Worm (Caenorhabditis elegans) whole organism, early embryonic: ENCODE measurements around the gene mltn-7.

Experiments used
- B0310.2 ChIP-seq: sonication (generic microtip); optimal IDR thresholded peaks from 2 replicates; lab custom pipeline; 2016; ENCODE audit warnings: mild to moderate bottlenecking, missing genetic modification characterization, missing compliant biosample characterization
- F13C5.2 ChIP-seq: sonication (generic microtip); optimal IDR thresholded peaks from 2 replicates; lab custom pipeline; 2017; ENCODE audit warnings: mild to moderate bottlenecking, missing genetic modification characterization, inconsistent platforms, missing compliant biosample characterization
- aly-1 ChIP-seq: sonication (generic microtip); optimal IDR thresholded peaks from 2 replicates; lab custom pipeline; 2016; ENCODE audit warnings: missing genetic modification characterization, missing compliant biosample characterization
- ama-1 ChIP-seq: fragments of 150-350 bp; optimal IDR thresholded peaks from 2 replicates; lab custom pipeline; 2014
- ceh-13 ChIP-seq: fragments of 200-800 bp; sonication (Bioruptor generic); optimal IDR thresholded peaks from 2 replicates; lab custom pipeline; 2018; ENCODE audit warnings: mild to moderate bottlenecking, missing genetic modification characterization, missing compliant biosample characterization
- ceh-36 ChIP-seq: sonication (generic microtip); optimal IDR thresholded peaks from 2 replicates; lab custom pipeline; 2016; ENCODE audit warnings: missing genetic modification characterization, inconsistent platforms, missing compliant biosample characterization
- ets-7 ChIP-seq: sonication (generic microtip); optimal IDR thresholded peaks from 2 replicates; lab custom pipeline; 2016; ENCODE audit warnings: missing genotype, missing genetic modification characterization, missing compliant biosample characterization
- flt-1 ChIP-seq: fragments of 200-800 bp; sonication (Bioruptor generic); IDR thresholded peaks from 2 replicates; pipeline ENCODE4 v1.3.6; 2022; ENCODE audit warnings: missing genetic modification characterization, missing compliant biosample characterization
- hmbx-1 ChIP-seq: sonication (generic microtip); optimal IDR thresholded peaks from 2 replicates; lab custom pipeline; 2016; ENCODE audit warnings: mild to moderate bottlenecking, missing genetic modification characterization, missing compliant biosample characterization
- hmg-4 ChIP-seq: fragments of 200-800 bp; sonication (Bioruptor generic); optimal IDR thresholded peaks from 2 replicates; lab custom pipeline; 2018; ENCODE audit warnings: mild to moderate bottlenecking, missing genetic modification characterization, missing compliant biosample characterization
- hnd-1 ChIP-seq: sonication (generic microtip); optimal IDR thresholded peaks from 2 replicates; lab custom pipeline; 2016; ENCODE audit warnings: missing genetic modification characterization, missing compliant biosample characterization
- pes-1 ChIP-seq: fragments of 200-800 bp; sonication (Bioruptor generic); IDR thresholded peaks from 2 replicates; pipeline ENCODE4 v1.3.6; 2022; ENCODE audit warnings: missing genetic modification reagents, missing genetic modification characterization, missing compliant biosample characterization
- scrt-1 ChIP-seq: fragments of 200-800 bp; sonication (Bioruptor generic); IDR thresholded peaks from 2 replicates; pipeline ENCODE4 v1.3.6; 2022; ENCODE audit warnings: missing genetic modification characterization, missing compliant biosample characterization
- sea-1 ChIP-seq: fragments of 200-800 bp; sonication (Bioruptor generic); conservative IDR thresholded peaks from 2 replicates; pipeline ENCODE4 v1.3.6; 2022; ENCODE audit warnings: missing genetic modification characterization, missing compliant biosample characterization
- tbx-11 ChIP-seq: fragments of 200-800 bp; sonication (Bioruptor generic); IDR thresholded peaks from 2 replicates; pipeline ENCODE4 v1.3.6; 2022; ENCODE audit warnings: missing genetic modification characterization, missing compliant biosample characterization
- tbx-37 ChIP-seq: fragments of 200-800 bp; sonication (Bioruptor generic); conservative IDR thresholded peaks from 2 replicates; pipeline ENCODE4 v1.3.6; 2022; ENCODE audit warnings: missing genetic modification reagents, missing genetic modification characterization, missing compliant biosample characterization
- tra-4 ChIP-seq: sonication (generic microtip); optimal IDR thresholded peaks from 2 replicates; lab custom pipeline; 2017; ENCODE audit warnings: missing genetic modification characterization, missing compliant biosample characterization

The mltn-7 gene

DNA sequence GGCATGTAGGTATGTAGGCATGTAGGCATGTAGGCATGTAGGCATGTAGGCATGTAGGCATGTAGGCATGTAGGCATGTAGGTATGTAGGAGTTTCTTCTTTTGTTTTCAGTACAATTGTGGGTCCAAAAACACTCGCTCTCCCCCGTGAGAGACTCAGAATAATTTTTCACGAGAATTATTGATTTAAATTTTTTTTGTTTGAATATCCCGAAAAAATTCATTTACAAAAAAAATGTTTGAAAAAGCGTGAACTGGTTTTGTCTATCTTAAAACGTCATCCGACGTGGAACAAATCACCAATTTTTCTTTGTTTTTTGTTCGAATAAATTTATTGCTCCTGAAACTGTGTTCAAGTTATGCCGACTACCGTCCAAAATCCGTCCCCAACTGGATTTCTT lies 27.0 kb upstream of the mltn-7 start, which contains the start of gene wago-10:
TSS of gene wago-10 (plus strand) at position 301 of the 400 bp plus-strand sequence.
- TF ChIP-seq ama-1, result no peak
- TF ChIP-seq tbx-37 (GFP tag; lab: Robert Waterston, UW), result no peak
- no peak for TF ChIP-seq tbx-11
- TF ChIP-seq ets-7 (tag; lab: Kevin White, UChicago), result no peak
- no peak for TF ChIP-seq sea-1 (GFP tag; lab: Robert Waterston, UW)
- TF ChIP-seq ceh-36 (tag; lab: Kevin White, UChicago), result no peak
- no peak for TF ChIP-seq flt-1 (GFP tag; lab: Robert Waterston, UW)
- TF ChIP-seq pes-1 (GFP tag; lab: Robert Waterston, UW), result no peak
- TF ChIP-seq tra-4, result no peak
- no peak for TF ChIP-seq hmg-4 (GFP tag; lab: Kevin White, UChicago)
- TF ChIP-seq B0310.2 (tag; lab: Kevin White, UChicago), result no peak
- no peak for TF ChIP-seq aly-1 (tag; lab: Kevin White, UChicago)
- no peak for TF ChIP-seq F13C5.2 (tag; lab: Kevin White, UChicago)
- TF ChIP-seq ceh-13 (GFP tag; lab: Kevin White, UChicago), result no peak
- TF ChIP-seq scrt-1 (GFP tag; lab: Robert Waterston, UW), result no peak
- TF ChIP-seq hmbx-1, result no peak

DNA sequence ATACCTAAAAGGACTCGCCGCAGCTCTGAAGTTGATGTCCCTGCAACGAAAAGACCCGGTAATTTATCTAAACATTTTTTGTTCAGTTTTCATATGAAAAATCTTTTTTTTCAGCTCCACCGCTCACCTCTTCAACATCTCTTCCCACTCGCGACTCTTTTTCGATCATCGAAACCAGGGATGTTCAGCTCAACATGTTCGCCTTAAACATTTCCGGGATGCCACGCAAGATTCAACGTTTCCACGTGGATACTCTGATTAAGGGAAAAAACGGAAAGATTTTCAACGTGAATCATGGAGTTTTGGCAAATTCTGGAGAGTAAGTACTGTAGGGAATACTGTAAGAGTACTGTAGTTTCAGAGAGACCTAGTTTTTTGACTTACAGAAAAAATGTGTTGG lies 26.6 kb upstream of the mltn-7 start:
- no peak for TF ChIP-seq sea-1 (GFP tag; lab: Robert Waterston, UW)
- TF ChIP-seq hmg-4 (GFP tag; lab: Kevin White, UChicago), result no peak
- no peak for TF ChIP-seq scrt-1 (GFP tag; lab: Robert Waterston, UW)
- TF ChIP-seq ets-7 (tag; lab: Kevin White, UChicago), result no peak
- TF ChIP-seq ceh-13 (GFP tag; lab: Kevin White, UChicago), result no peak
- TF ChIP-seq tbx-37 (GFP tag; lab: Robert Waterston, UW), result no peak
- no peak for TF ChIP-seq aly-1 (tag; lab: Kevin White, UChicago)
- TF ChIP-seq ceh-36 (tag; lab: Kevin White, UChicago), result no peak
- no peak for TF ChIP-seq tra-4
- no peak for TF ChIP-seq pes-1 (GFP tag; lab: Robert Waterston, UW)

DNA sequence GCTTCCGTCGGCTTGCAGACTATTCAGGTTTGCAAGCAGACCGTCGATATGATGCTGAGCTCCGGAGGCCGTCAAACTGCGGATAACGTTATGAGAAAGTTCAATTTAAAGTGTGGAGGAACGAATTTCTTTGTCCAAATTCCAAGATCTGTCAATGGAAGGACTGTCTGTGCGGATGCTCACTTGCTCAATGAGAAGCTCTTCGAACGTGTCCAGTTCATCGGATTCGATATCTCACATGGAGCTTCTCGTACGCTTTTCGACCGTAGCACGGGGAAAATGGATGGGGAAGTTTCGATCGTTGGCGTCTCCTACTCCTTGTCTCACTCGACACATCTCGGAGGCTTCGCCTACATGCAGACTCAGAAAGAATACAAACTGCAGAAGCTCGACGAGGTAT lies 24.1 kb upstream of the mltn-7 start:
- TF ChIP-seq flt-1 (GFP tag; lab: Robert Waterston, UW), result no peak
- TF ChIP-seq tbx-37 (GFP tag; lab: Robert Waterston, UW), result no peak
- TF ChIP-seq sea-1 (GFP tag; lab: Robert Waterston, UW), result no peak
- no peak for TF ChIP-seq scrt-1 (GFP tag; lab: Robert Waterston, UW)
- TF ChIP-seq hnd-1, result no peak
- TF ChIP-seq B0310.2 (tag; lab: Kevin White, UChicago), result no peak
- TF ChIP-seq ama-1, result no peak
- TF ChIP-seq ceh-13 (GFP tag; lab: Kevin White, UChicago), result no peak
- no peak for TF ChIP-seq tra-4
- TF ChIP-seq hmbx-1, result no peak
- TF ChIP-seq F13C5.2 (tag; lab: Kevin White, UChicago), result no peak
- no peak for TF ChIP-seq tbx-11
- no peak for TF ChIP-seq ceh-36 (tag; lab: Kevin White, UChicago)

DNA sequence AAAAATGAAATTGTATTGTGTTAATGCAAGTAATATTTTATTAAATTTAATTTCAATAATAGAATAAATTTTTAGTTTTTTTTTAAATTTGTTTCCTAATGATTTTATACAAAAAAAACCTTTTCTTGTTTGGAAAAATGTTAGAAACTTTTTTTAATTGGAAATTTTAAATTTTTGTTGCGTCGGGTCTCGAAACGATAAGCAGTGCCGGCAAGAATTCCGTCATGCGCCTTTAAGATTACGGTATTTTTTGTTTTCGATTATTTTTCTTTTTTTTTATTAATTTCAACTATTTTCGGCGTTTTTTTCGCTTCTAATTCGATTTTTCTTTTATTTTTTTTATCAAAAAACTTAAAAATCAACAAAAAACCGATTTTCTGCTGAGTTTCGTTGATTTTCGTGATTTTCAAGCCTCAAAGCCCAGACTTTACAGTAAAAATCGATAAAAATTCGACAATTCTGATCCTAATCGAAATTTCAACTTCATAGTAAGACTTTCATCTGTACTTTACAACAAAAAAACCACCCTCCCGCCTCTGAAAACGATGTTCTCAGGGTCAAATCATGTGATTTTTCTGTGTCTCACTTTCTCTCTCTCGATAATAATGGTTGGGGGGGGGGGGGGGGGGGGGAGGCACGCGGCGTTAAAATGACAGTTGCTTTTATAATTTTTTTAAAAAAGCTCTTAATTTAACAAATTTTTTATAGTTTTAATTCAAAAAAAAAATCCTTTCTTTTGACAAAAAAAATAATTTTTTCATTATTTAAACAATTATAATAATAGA lies 22.4 kb upstream of the mltn-7 start:
- TF ChIP-seq ceh-36 (tag; lab: Kevin White, UChicago), result no peak
- TF ChIP-seq tra-4, result no peak
- TF ChIP-seq aly-1 (tag; lab: Kevin White, UChicago), result no peak
- no peak for TF ChIP-seq B0310.2 (tag; lab: Kevin White, UChicago)
- no peak for TF ChIP-seq scrt-1 (GFP tag; lab: Robert Waterston, UW)
- TF ChIP-seq flt-1 (GFP tag; lab: Robert Waterston, UW), result no peak
- no peak for TF ChIP-seq hnd-1
- TF ChIP-seq ceh-13 (GFP tag; lab: Kevin White, UChicago), result no peak
- TF ChIP-seq hmbx-1, result no peak
- no peak for TF ChIP-seq F13C5.2 (tag; lab: Kevin White, UChicago)
- TF ChIP-seq tbx-37 (GFP tag; lab: Robert Waterston, UW), result no peak
- no peak for TF ChIP-seq hmg-4 (GFP tag; lab: Kevin White, UChicago)
- no peak for TF ChIP-seq ama-1
- TF ChIP-seq pes-1 (GFP tag; lab: Robert Waterston, UW), result no peak
- no peak for TF ChIP-seq tbx-11
- no peak for TF ChIP-seq sea-1 (GFP tag; lab: Robert Waterston, UW)
- TF ChIP-seq ets-7 (tag; lab: Kevin White, UChicago), result no peak

DNA sequence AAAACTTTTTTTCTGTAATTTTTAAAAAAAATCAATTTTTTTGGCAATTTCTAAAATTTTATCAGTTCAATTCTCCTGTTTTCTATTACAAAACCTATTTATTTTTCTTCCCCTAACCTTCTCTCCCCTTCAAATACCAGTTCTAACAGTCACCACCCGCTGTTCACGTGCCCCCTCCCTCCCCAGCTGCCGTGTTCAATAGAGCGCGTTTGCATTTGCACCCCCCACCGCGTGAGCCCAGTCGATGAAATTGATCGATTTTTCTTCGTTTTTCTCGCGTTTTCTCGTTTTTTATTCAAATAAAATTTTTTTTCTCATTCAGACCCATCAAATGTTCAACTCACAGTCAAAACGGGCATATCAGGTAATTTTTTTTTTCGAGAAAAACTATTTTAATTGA lies 21.1 kb upstream of the mltn-7 start, which contains the start of gene atg-9:
TSS of gene atg-9 (plus strand) at position 332 of the 400 bp plus-strand sequence.
- TF ChIP-seq F13C5.2 (tag; lab: Kevin White, UChicago) (peak; percentile 36), tbx-37 (GFP tag; lab: Robert Waterston, UW) (no peak), hmg-4 (GFP tag; lab: Kevin White, UChicago) (no peak), ama-1 (no peak), ets-7 (tag; lab: Kevin White, UChicago) (no peak), ceh-13 (GFP tag; lab: Kevin White, UChicago) (no peak)

DNA sequence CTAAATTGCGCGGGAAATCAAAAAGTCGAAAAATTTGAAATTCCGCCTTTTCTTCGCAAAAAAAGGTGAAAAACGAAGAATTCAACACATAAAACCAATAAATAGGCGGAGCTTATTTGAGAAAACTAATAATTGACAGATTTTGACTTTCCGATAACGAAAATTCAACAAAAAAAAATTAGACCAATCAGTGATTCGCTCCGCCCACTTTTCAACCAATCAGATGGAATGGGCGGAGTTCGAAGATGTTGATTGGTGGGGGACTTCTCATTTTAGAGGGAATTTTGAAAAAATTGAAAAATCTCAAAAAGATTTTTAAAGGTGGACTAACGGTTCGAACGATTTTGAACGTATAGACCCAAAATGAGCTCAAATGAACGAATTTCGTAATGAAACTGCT lies 19.3 kb upstream of the mltn-7 start:
- TF ChIP-seq hmbx-1, result no peak
- no peak for TF ChIP-seq flt-1 (GFP tag; lab: Robert Waterston, UW)
- TF ChIP-seq F13C5.2 (tag; lab: Kevin White, UChicago), result no peak
- no peak for TF ChIP-seq ceh-36 (tag; lab: Kevin White, UChicago)
- TF ChIP-seq hnd-1, result no peak
- TF ChIP-seq tra-4, result no peak
- no peak for TF ChIP-seq ama-1
- no peak for TF ChIP-seq scrt-1 (GFP tag; lab: Robert Waterston, UW)
- TF ChIP-seq B0310.2 (tag; lab: Kevin White, UChicago), result no peak
- TF ChIP-seq hmg-4 (GFP tag; lab: Kevin White, UChicago), result no peak
- TF ChIP-seq tbx-11, result no peak

DNA sequence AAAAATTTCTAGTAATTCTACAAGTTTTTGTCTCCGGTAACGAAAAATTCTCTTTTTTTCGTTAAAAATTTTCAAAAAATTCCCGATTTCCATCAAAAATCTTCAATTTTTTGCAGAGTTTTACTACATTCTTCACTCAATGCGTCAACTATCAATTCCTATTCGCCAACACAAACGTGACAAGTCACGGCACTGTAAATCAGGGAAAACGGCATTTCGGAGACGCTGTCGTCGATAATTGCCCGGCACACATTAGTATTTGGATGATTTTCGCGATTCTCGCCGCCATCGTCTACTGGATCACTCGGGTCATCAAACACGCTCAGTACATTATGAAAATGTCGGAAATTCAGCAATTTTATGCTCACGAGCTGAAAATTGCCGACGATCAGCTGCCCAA lies 18.3 kb upstream of the mltn-7 start:
- TF ChIP-seq tra-4 (no peak), B0310.2 (tag; lab: Kevin White, UChicago) (no peak), aly-1 (tag; lab: Kevin White, UChicago) (no peak), F13C5.2 (tag; lab: Kevin White, UChicago) (no peak), sea-1 (GFP tag; lab: Robert Waterston, UW) (no peak), tbx-37 (GFP tag; lab: Robert Waterston, UW) (no peak), hnd-1 (no peak), hmg-4 (GFP tag; lab: Kevin White, UChicago) (no peak), hmbx-1 (no peak), ets-7 (tag; lab: Kevin White, UChicago) (no peak), ama-1 (no peak), pes-1 (GFP tag; lab: Robert Waterston, UW) (no peak), flt-1 (GFP tag; lab: Robert Waterston, UW) (no peak), ceh-36 (tag; lab: Kevin White, UChicago) (no peak), tbx-11 (no peak), ceh-13 (GFP tag; lab: Kevin White, UChicago) (no peak), scrt-1 (GFP tag; lab: Robert Waterston, UW) (no peak)
